Worm (Caenorhabditis elegans): ENCODE measurements around the gene F43H9.4.

The F43H9.4 gene

DNA sequence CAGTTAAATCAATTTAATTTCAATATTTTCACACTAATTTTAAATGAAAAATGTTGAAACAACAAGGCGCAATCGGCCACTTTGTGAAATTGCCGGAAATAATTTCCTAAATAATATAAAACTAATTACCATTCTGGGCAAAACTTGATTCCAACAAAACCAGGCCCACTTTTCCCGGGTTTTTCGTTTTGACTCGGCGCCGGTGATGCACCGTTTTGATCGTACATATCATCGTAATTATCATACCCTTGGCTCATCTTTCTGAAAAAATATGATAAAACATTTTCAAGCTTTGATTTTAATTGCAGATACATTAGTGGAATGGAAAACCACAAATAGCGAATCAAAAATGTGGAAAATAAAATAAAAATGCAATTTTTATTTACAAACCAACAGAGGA is 14.5 kb upstream of the F43H9.4 start, which contains the start of gene rpb-9 (continued):
- no peak for TF ChIP-seq ztf-22 (GFP tag; optimal IDR thresholded peaks at IDR 0.05)
- TF ChIP-seq ceh-91 (GFP tag; IDR thresholded peaks at IDR 0.05) = no peak
- TF ChIP-seq hlh-26 (GFP tag; conservative IDR thresholded peaks at IDR 0.05) = no peak
- TF ChIP-seq cebp-1 (GFP tag; IDR thresholded peaks at IDR 0.05) = no peak
- no peak for TF ChIP-seq cebp-1 (tag; optimal IDR thresholded peaks at IDR 0.05)
- no peak for TF ChIP-seq nfya-2 (GFP tag; IDR thresholded peaks at IDR 0.05)
- TF ChIP-seq B0019.2 (GFP tag; conservative IDR thresholded peaks at IDR 0.05) = no peak
- no peak for TF ChIP-seq K12H6.12 (tag; optimal IDR thresholded peaks at IDR 0.05)
- TF ChIP-seq athp-1 (tag; optimal IDR thresholded peaks at IDR 0.05) = no peak
- TF ChIP-seq rec-8 (tag; optimal IDR thresholded peaks at IDR 0.05) = no peak
- TF ChIP-seq madf-6 (GFP tag; IDR thresholded peaks at IDR 0.05) = no peak
- TF ChIP-seq B0035.1 (tag; optimal IDR thresholded peaks at IDR 0.05) = no peak
- no peak for TF ChIP-seq aptf-3 (GFP tag; IDR thresholded peaks at IDR 0.05)
- TF ChIP-seq snpc-1.1 (tag; optimal IDR thresholded peaks at IDR 0.05; ENCODE audit: insufficient read depth) = peak; percentile 10
- TF ChIP-seq chd-7 (tag; optimal IDR thresholded peaks at IDR 0.05) = no peak
- no peak for TF ChIP-seq ztf-3 (GFP tag; optimal IDR thresholded peaks at IDR 0.05)
- no peak for TF ChIP-seq nfya-1 (tag; optimal IDR thresholded peaks at IDR 0.05; ENCODE audit: borderline replicate concordance, insufficient read depth)
- no peak for TF ChIP-seq pbrm-1 (GFP tag; IDR thresholded peaks at IDR 0.05)
- TF ChIP-seq efl-1 (GFP tag; optimal IDR thresholded peaks at IDR 0.05) = no peak
- peak; percentile 27; the same call in 1 of the 2 replicates for TF ChIP-seq B0336.3 (GFP tag; IDR thresholded peaks at IDR 0.05)
- TF ChIP-seq snpc-4 (GFP tag; optimal IDR thresholded peaks at IDR 0.05) = no peak
- peak in 1 of 4 experiments; percentile 35 for TF ChIP-seq snpc-4 (tag; optimal IDR thresholded peaks at IDR 0.05)
- no peak for TF ChIP-seq let-607 (tag; optimal IDR thresholded peaks at IDR 0.05)
- no peak for TF ChIP-seq ceh-100 (GFP tag; IDR thresholded peaks at IDR 0.05)
- TF ChIP-seq Y53G8AR.9 (GFP tag; conservative IDR thresholded peaks at IDR 0.05) = no peak
- TF ChIP-seq nhr-90 (tag; optimal IDR thresholded peaks at IDR 0.05) = no peak
- TF ChIP-seq nhr-80 (tag; optimal IDR thresholded peaks at IDR 0.05) = no peak
- no peak for TF ChIP-seq Y95B8A.8 (GFP tag; IDR thresholded peaks at IDR 0.05)
- no peak for TF ChIP-seq mes-4 (tag; optimal IDR thresholded peaks at IDR 0.05)
- TF ChIP-seq F23B12.7 (tag; optimal IDR thresholded peaks at IDR 0.05; ENCODE audit: insufficient read depth) = no peak
- no peak for TF ChIP-seq F39B2.1 (GFP tag; IDR thresholded peaks at IDR 0.05)
- no peak for TF ChIP-seq F55B11.4 (tag; optimal IDR thresholded peaks at IDR 0.05; ENCODE audit: borderline replicate concordance, insufficient read depth)
- TF ChIP-seq tlf-1 (GFP tag; optimal IDR thresholded peaks at IDR 0.05) = no peak
- TF ChIP-seq dpl-1 (GFP tag; optimal IDR thresholded peaks at IDR 0.05) = no peak
- no peak for TF ChIP-seq ztf-6 (GFP tag; IDR thresholded peaks at IDR 0.05)
- no peak for TF ChIP-seq zfh-2 (GFP tag; conservative IDR thresholded peaks at IDR 0.05)
- peak; percentile 14 for TF ChIP-seq die-1 (tag; optimal IDR thresholded peaks at IDR 0.05)
- peak; percentile 24; the same call in 1 of the 2 replicates for TF ChIP-seq hmg-1.2 (GFP tag; IDR thresholded peaks at IDR 0.05)
- no peak for TF ChIP-seq T26A5.8 (tag; optimal IDR thresholded peaks at IDR 0.05)
- peak; percentile 30 for TF ChIP-seq F49E8.2 (tag; optimal IDR thresholded peaks at IDR 0.05; ENCODE audit: insufficient read depth)
- no peak for TF ChIP-seq mcd-1 (GFP tag; IDR thresholded peaks at IDR 0.05)
- no peak for TF ChIP-seq lin-40 (tag; optimal IDR thresholded peaks at IDR 0.05)
- TF ChIP-seq ama-1 (optimal IDR thresholded peaks at IDR 0.05) = peak; percentile 17
- TF ChIP-seq ama-1 (GFP tag; optimal IDR thresholded peaks at IDR 0.05) = no peak
- no peak for TF ChIP-seq lin-26 (GFP tag; IDR thresholded peaks at IDR 0.05)
- no peak for TF ChIP-seq dox-1 (GFP tag; IDR thresholded peaks at IDR 0.05)
- no peak for TF ChIP-seq gei-17 (GFP tag; optimal IDR thresholded peaks at IDR 0.05)
- TF ChIP-seq attf-5 (GFP tag; optimal IDR thresholded peaks at IDR 0.05) = no peak
- TF ChIP-seq B0261.1 (tag; optimal IDR thresholded peaks at IDR 0.05) = no peak
